Fruit fly (Drosophila melanogaster): ENCODE results near the gene CG2100.
A peak's percentile ranks its signal among the peaks of the same experiment; 100 is the strongest.

The CG2100 gene

dm6 chr3R:5686049-5686757 is 50.0 kb downstream of the CG2100 start (continued):
- TF ChIP-seq tll (GFP tag; optimal IDR thresholded peaks at IDR 0.05) (no peak), psq (GFP tag; optimal IDR thresholded peaks at IDR 0.05) (no peak), Elba2 (GFP tag; optimal IDR thresholded peaks at IDR 0.05) (no peak), Ets65A (GFP tag) (peak; percentile 36), pzg (GFP tag; optimal IDR thresholded peaks at IDR 0.05) (no peak), Hmr (GFP tag; optimal IDR thresholded peaks at IDR 0.05) (peak; percentile 44), seq (GFP tag; IDR thresholded peaks at IDR 0.05) (0 out of 2 replicates have a peak, but pooled peaks have one; percentile 5), HHEX (GFP tag; optimal IDR thresholded peaks at IDR 0.05) (peak; percentile 59), jigr1 (GFP tag; IDR thresholded peaks at IDR 0.05) (no peak), Ssrp (tag; optimal IDR thresholded peaks at IDR 0.05) (peak; percentile 47), dm (GFP tag; optimal IDR thresholded peaks at IDR 0.05) (peak; percentile 16), Hr78 (GFP tag; optimal IDR thresholded peaks at IDR 0.05) (no peak), CG10147 (GFP tag; optimal IDR thresholded peaks at IDR 0.05) (peak; percentile 35), CG6813 (GFP tag; optimal IDR thresholded peaks at IDR 0.05) (peak; percentile 36), CG2889 (GFP tag; IDR thresholded peaks at IDR 0.05) (0 out of 3 replicates have a peak, but pooled peaks have one; percentile 22), CG8359 (GFP tag; optimal IDR thresholded peaks at IDR 0.05; ENCODE audit: borderline replicate concordance) (peak; percentile 30), Bgb (GFP tag; IDR thresholded peaks at IDR 0.05; ENCODE audit: partially characterized antibody) (no peak), CG7963 (GFP tag; IDR thresholded peaks at IDR 0.05; ENCODE audit: partially characterized antibody) (no peak), Doc3 (GFP tag; IDR thresholded peaks at IDR 0.05; ENCODE audit: partially characterized antibody) (no peak), CG2875 (GFP tag; optimal IDR thresholded peaks at IDR 0.05) (no peak), CG3163 (GFP tag; optimal IDR thresholded peaks at IDR 0.05) (no peak), maf-S (GFP tag; optimal IDR thresholded peaks at IDR 0.05) (no peak), scrt (GFP tag; optimal IDR thresholded peaks at IDR 0.05) (no peak), bigmax (GFP tag; optimal IDR thresholded peaks at IDR 0.05) (no peak), Xrp1 (GFP tag; IDR thresholded peaks at IDR 0.05) (peak; percentile 48; the same call in 1 of the 2 replicates), zen (tag; optimal IDR thresholded peaks at IDR 0.05) (no peak), CG8089 (GFP tag; optimal IDR thresholded peaks at IDR 0.05) (no peak), Dip2 (GFP tag; IDR thresholded peaks at IDR 0.05) (no peak), da (GFP tag; optimal IDR thresholded peaks at IDR 0.05) (no peak), Lim3 (GFP tag; IDR thresholded peaks at IDR 0.05) (no peak), HLH54F (GFP tag; optimal IDR thresholded peaks at IDR 0.05) (peak; percentile 57), sc (optimal IDR thresholded peaks at IDR 0.05) (no peak), sc (GFP tag; optimal IDR thresholded peaks at IDR 0.05) (no peak), fd96Cb (tag; optimal IDR thresholded peaks at IDR 0.05) (peak; percentile 58), Fer3 (tag; optimal IDR thresholded peaks at IDR 0.05) (peak; percentile 62), pnt (GFP tag; optimal IDR thresholded peaks at IDR 0.05) (no peak), CG8388 (GFP tag; optimal IDR thresholded peaks at IDR 0.05) (no peak), Atf3 (GFP tag; optimal IDR thresholded peaks at IDR 0.05) (no peak), gfzf (GFP tag; optimal IDR thresholded peaks at IDR 0.05) (no peak), CG4282 (GFP tag; optimal IDR thresholded peaks at IDR 0.05) (no peak), Dad (GFP tag; optimal IDR thresholded peaks at IDR 0.05) (no peak), CG12299 (tag; optimal IDR thresholded peaks at IDR 0.05) (peak; percentile 51), sisA (GFP tag; IDR thresholded peaks at IDR 0.05) (peak; percentile 59), Lhr (GFP tag; optimal IDR thresholded peaks at IDR 0.05) (no peak), YL-1 (GFP tag; optimal IDR thresholded peaks at IDR 0.05) (no peak), CG31441 (GFP tag; IDR thresholded peaks at IDR 0.05) (peak; percentile 64), sr (GFP tag; IDR thresholded peaks at IDR 0.05) (no peak), CG9876 (GFP tag; optimal IDR thresholded peaks at IDR 0.05) (no peak), CG16779 (GFP tag; IDR thresholded peaks at IDR 0.05) (peak; percentile 42; the same call in 1 of the 2 replicates)

Data from whole organism, embryonic.